Fruit fly (Drosophila melanogaster): ENCODE data around the gene CG5506.
"Not testable (repeated sequence)": the region's sequence is repeated elsewhere in the genome, so short reads cannot be mapped to it uniquely, and the experiment has no call there.

dm6 chr3L:17858174-17858573 lies 26.0 kb downstream of the CG5506 start, which contains the start of gene CG34002:
- not testable (repeated sequence) for TF ChIP-seq EcR (GFP tag; optimal IDR thresholded peaks at IDR 0.05); CG32121 (GFP tag; IDR thresholded peaks at IDR 0.05); CG4496 (GFP tag; IDR thresholded peaks at IDR 0.05); CG10348 (GFP tag; IDR thresholded peaks at IDR 0.05); fd96Ca (GFP tag; IDR thresholded peaks at IDR 0.05); CG13204 (GFP tag; optimal IDR thresholded peaks at IDR 0.05); gl (tag; optimal IDR thresholded peaks at IDR 0.05); CG15710 (tag; optimal IDR thresholded peaks at IDR 0.05); Snoo (tag; optimal IDR thresholded peaks at IDR 0.05); CG34367 (tag; optimal IDR thresholded peaks at IDR 0.05); CG8159 (tag; optimal IDR thresholded peaks at IDR 0.05)
